Fruit fly (Drosophila melanogaster) whole organism, embryonic: ENCODE data around the gene Tao.

Experiments used
- Aef1 ChIP-seq: fragments of 200-800 bp; sonication (Bioruptor generic); IDR thresholded peaks from 3 replicates; pipeline ENCODE4 v1.3.6; 2022; ENCODE audit warnings: missing biosample characterization, missing genetic modification characterization
- BtbVII ChIP-seq: fragments of 200-800 bp; sonication (Bioruptor generic); optimal IDR thresholded peaks from 3 replicates; lab custom pipeline; 2017; ENCODE audit warnings: missing biosample characterization, mild to moderate bottlenecking, missing genetic modification characterization
- Bteb2 ChIP-seq: fragments of 200-800 bp; sonication (Bioruptor generic); optimal IDR thresholded peaks from 2 replicates; lab custom pipeline; 2016; ENCODE audit warnings: missing biosample characterization, missing genetic modification characterization
- CG10462 ChIP-seq: fragments of 200-800 bp; sonication (Bioruptor generic); optimal IDR thresholded peaks from 2 replicates; lab custom pipeline; 2016; ENCODE audit warnings: missing biosample characterization, missing genetic modification characterization
- CG11093 ChIP-seq: fragments of 200-800 bp; sonication (Bioruptor generic); IDR thresholded peaks from 3 replicates; pipeline ENCODE4 v1.3.6; 2022; ENCODE audit warnings: missing biosample characterization, missing genetic modification characterization
- CG11504 ChIP-seq: fragments of 200-800 bp; sonication (Bioruptor generic); optimal IDR thresholded peaks from 3 replicates; lab custom pipeline; 2019; ENCODE audit warnings: missing biosample characterization, mild to moderate bottlenecking, missing genetic modification characterization, moderate library complexity
- CG12219 ChIP-seq: fragments of 200-800 bp; sonication (Bioruptor generic); optimal IDR thresholded peaks from 3 replicates; lab custom pipeline; 2018; ENCODE audit warnings: missing biosample characterization, mild to moderate bottlenecking, missing genetic modification characterization
- CG12236 ChIP-seq: fragments of 200-800 bp; sonication (Bioruptor generic); optimal IDR thresholded peaks from 2 replicates; lab custom pipeline; 2016; ENCODE audit warnings: missing biosample characterization, missing genetic modification characterization
- CG12744 ChIP-seq: fragments of 200-800 bp; sonication (Bioruptor generic); optimal IDR thresholded peaks from 2 replicates; lab custom pipeline; 2016; ENCODE audit warnings: missing biosample characterization, missing genetic modification characterization
- CG14050 ChIP-seq: fragments of 200-800 bp; sonication (Bioruptor generic); IDR thresholded peaks from 3 replicates; pipeline ENCODE4 v1.3.6; 2022; ENCODE audit warnings: missing biosample characterization, missing genetic modification characterization
- CG14441 ChIP-seq: fragments of 200-800 bp; sonication (Bioruptor generic); IDR thresholded peaks from 2 replicates; pipeline ENCODE4 v1.3.6; 2022; ENCODE audit warnings: missing biosample characterization, missing genetic modification characterization
- CG1603 ChIP-seq: fragments of 200-800 bp; sonication (Bioruptor generic); optimal IDR thresholded peaks from 2 replicates; lab custom pipeline; 2019; ENCODE audit warnings: missing biosample characterization, mild to moderate bottlenecking, missing genetic modification characterization, moderate library complexity
- CG17186 ChIP-seq: fragments of 200-800 bp; sonication (Bioruptor generic); optimal IDR thresholded peaks from 3 replicates; lab custom pipeline; 2017; ENCODE audit warnings: missing biosample characterization, missing genetic modification reagents, missing genetic modification characterization
- CG17328 ChIP-seq: fragments of 200-800 bp; sonication (Bioruptor generic); IDR thresholded peaks from 2 replicates; pipeline ENCODE4 v1.3.6; 2022; ENCODE audit warnings: missing biosample characterization, missing genetic modification characterization
- CG17802 ChIP-seq: fragments of 200-800 bp; sonication (Bioruptor generic); optimal IDR thresholded peaks from 2 replicates; lab custom pipeline; 2018; ENCODE audit warnings: missing biosample characterization, mild to moderate bottlenecking, missing genetic modification characterization, moderate library complexity
- CG2199 ChIP-seq: fragments of 200-800 bp; sonication (Bioruptor generic); IDR thresholded peaks from 3 replicates; pipeline ENCODE4 v1.3.6; 2022; ENCODE audit warnings: missing biosample characterization, missing genetic modification characterization
- CG2712 ChIP-seq: fragments of 200-800 bp; optimal IDR thresholded peaks from 3 replicates; lab custom pipeline; 2019; ENCODE audit warnings: missing biosample characterization, mild to moderate bottlenecking, missing genetic modification characterization, moderate library complexity
- CG3407 ChIP-seq: fragments of 200-800 bp; sonication (Bioruptor generic); optimal IDR thresholded peaks from 2 replicates; lab custom pipeline; 2018; ENCODE audit warnings: missing biosample characterization, mild to moderate bottlenecking, missing genetic modification characterization
- CG42726 ChIP-seq: fragments of 200-800 bp; sonication (Bioruptor generic); IDR thresholded peaks from 2 replicates; pipeline ENCODE4 v1.3.6; 2022; ENCODE audit warnings: missing biosample characterization, missing genetic modification characterization; ENCODE audit not compliant: partially characterized antibody
- CG4820 ChIP-seq: fragments of 200-800 bp; sonication (Bioruptor generic); optimal IDR thresholded peaks from 3 replicates; lab custom pipeline; 2016; ENCODE audit warnings: missing biosample characterization, missing genetic modification characterization
- CG7357 ChIP-seq: fragments of 200-800 bp; sonication (Bioruptor generic); IDR thresholded peaks from 3 replicates; pipeline ENCODE4 v1.3.6; 2022; ENCODE audit warnings: missing biosample characterization, missing genetic modification characterization
- CG7372 ChIP-seq: fragments of 200-800 bp; sonication (Bioruptor generic); IDR thresholded peaks from 2 replicates; pipeline ENCODE4 v1.3.6; 2022; ENCODE audit warnings: missing biosample characterization, missing genetic modification characterization
- CG7556 ChIP-seq: fragments of 200-800 bp; sonication (Bioruptor generic); optimal IDR thresholded peaks from 2 replicates; lab custom pipeline; 2017; ENCODE audit warnings: missing biosample characterization, mild to moderate bottlenecking, missing genetic modification characterization
- CG8281 ChIP-seq: fragments of 200-800 bp; sonication (Bioruptor generic); optimal IDR thresholded peaks from 2 replicates; lab custom pipeline; 2018; ENCODE audit warnings: missing biosample characterization, mild to moderate bottlenecking, missing genetic modification characterization, moderate library complexity
- CG8924 ChIP-seq: fragments of 200-800 bp; optimal IDR thresholded peaks from 3 replicates; lab custom pipeline; 2019; ENCODE audit warnings: missing biosample characterization, mild to moderate bottlenecking, missing genetic modification characterization, moderate library complexity
- CoRest ChIP-seq: fragments of 200-800 bp; sonication (Bioruptor generic); optimal IDR thresholded peaks from 3 replicates; lab custom pipeline; 2018; ENCODE audit warnings: missing biosample characterization, mild to moderate bottlenecking, missing genetic modification characterization, moderate library complexity
- Dad ChIP-seq: fragments of 200-800 bp; sonication (Bioruptor generic); optimal IDR thresholded peaks from 3 replicates; lab custom pipeline; 2016; ENCODE audit warnings: missing biosample characterization, missing genetic modification characterization
- Dbx ChIP-seq: fragments of 200-800 bp; sonication (Bioruptor generic); IDR thresholded peaks from 3 replicates; pipeline ENCODE4 v1.3.6; 2022; ENCODE audit warnings: missing biosample characterization, missing genetic modification characterization
- Dfd ChIP-seq, 2 experiments: fragments of >200 bp; optimal IDR thresholded peaks; 2 replicates each; lab custom pipeline; 2017; ENCODE audit warnings: missing biosample characterization in 2 of 2, missing genetic modification characterization in 2 of 2
- Doc2 ChIP-seq: fragments of 200-800 bp; sonication (Bioruptor generic); IDR thresholded peaks from 2 replicates; pipeline ENCODE4 v1.3.6; 2022; ENCODE audit warnings: missing biosample characterization, missing genetic modification characterization
- Doc3 ChIP-seq: fragments of 200-800 bp; sonication (Bioruptor generic); IDR thresholded peaks from 3 replicates; pipeline ENCODE4 v1.3.6; 2022; ENCODE audit warnings: missing biosample characterization, missing genetic modification characterization; ENCODE audit not compliant: partially characterized antibody
- E2f1 ChIP-seq: fragments of 200-800 bp; sonication (Bioruptor generic); IDR thresholded peaks from 2 replicates; pipeline ENCODE4 v1.3.6; 2022; ENCODE audit warnings: missing biosample characterization, missing genetic modification characterization
- Eip74EF ChIP-seq, 2 experiments: fragments of 200-800 bp in 1 of 2; fragments of >200 bp in 1 of 2; sonication (Bioruptor generic) in 1 of 2; optimal IDR thresholded peaks; 2 replicates each; lab custom pipeline; 2017 to 2019; ENCODE audit warnings: missing biosample characterization in 2 of 2, missing genetic modification characterization in 2 of 2, mild to moderate bottlenecking in 1 of 2, moderate library complexity in 1 of 2
- Elba2 ChIP-seq: fragments of 200-800 bp; sonication (Bioruptor generic); optimal IDR thresholded peaks from 3 replicates; lab custom pipeline; 2016; ENCODE audit warnings: missing biosample characterization, missing genetic modification characterization
- Fer2 ChIP-seq: fragments of 200-800 bp; sonication (Bioruptor generic); optimal IDR thresholded peaks from 2 replicates; lab custom pipeline; 2018; ENCODE audit warnings: missing biosample characterization, mild to moderate bottlenecking, missing genetic modification characterization, moderate library complexity
- NFAT ChIP-seq: fragments of 200-800 bp; sonication (Bioruptor generic); IDR thresholded peaks from 2 replicates; pipeline ENCODE4 v1.3.6; 2022; ENCODE audit warnings: missing biosample characterization, missing genetic modification characterization
- Neu2 ChIP-seq: fragments of 200-800 bp; sonication (Bioruptor generic); optimal IDR thresholded peaks from 3 replicates; lab custom pipeline; 2016; ENCODE audit warnings: missing biosample characterization, missing genetic modification characterization, borderline replicate concordance
- cato ChIP-seq: fragments of 200-800 bp; sonication (Bioruptor generic); optimal IDR thresholded peaks from 2 replicates; lab custom pipeline; 2016; ENCODE audit warnings: missing biosample characterization, missing genetic modification characterization, borderline replicate concordance
- corto ChIP-seq: fragments of 200-800 bp; sonication (Bioruptor generic); optimal IDR thresholded peaks from 2 replicates; lab custom pipeline; 2016; ENCODE audit warnings: missing biosample characterization, mild to moderate bottlenecking, missing genetic modification characterization, moderate library complexity
- croc ChIP-seq: fragments of 200-800 bp; sonication (Bioruptor generic); conservative IDR thresholded peaks from 3 replicates; pipeline ENCODE4 v1.3.6; 2022; ENCODE audit warnings: missing biosample characterization, missing genetic modification characterization
- da ChIP-seq: fragments of 200-800 bp; sonication (Bioruptor generic); optimal IDR thresholded peaks from 2 replicates; lab custom pipeline; 2016; ENCODE audit warnings: missing biosample characterization, missing genetic modification characterization
- gcm ChIP-seq: fragments of 200-800 bp; sonication (Bioruptor generic); optimal IDR thresholded peaks from 2 replicates; lab custom pipeline; 2019; ENCODE audit warnings: missing biosample characterization, mild to moderate bottlenecking, missing genetic modification characterization, moderate library complexity
- kni ChIP-seq: fragments of 200-800 bp; sonication (Bioruptor generic); optimal IDR thresholded peaks from 3 replicates; lab custom pipeline; 2017; ENCODE audit warnings: mild to moderate bottlenecking, missing biosample characterization, missing genetic modification reagents, missing genetic modification characterization
- knrl ChIP-seq: fragments of 200-800 bp; sonication (Bioruptor generic); IDR thresholded peaks from 3 replicates; pipeline ENCODE4 v1.3.6; 2022; ENCODE audit warnings: missing biosample characterization, missing genetic modification characterization; ENCODE audit not compliant: partially characterized antibody
- odd ChIP-seq: fragments of 200-800 bp; sonication (Bioruptor generic); optimal IDR thresholded peaks from 2 replicates; lab custom pipeline; 2017; ENCODE audit warnings: missing biosample characterization, mild to moderate bottlenecking, missing genetic modification characterization
- ranshi ChIP-seq: fragments of 200-800 bp; sonication (Bioruptor generic); IDR thresholded peaks from 2 replicates; pipeline ENCODE4 v1.3.6; 2022; ENCODE audit warnings: missing biosample characterization, missing genetic modification characterization
- run ChIP-seq: fragments of 200-800 bp; sonication (Bioruptor generic); optimal IDR thresholded peaks from 3 replicates; lab custom pipeline; 2018; ENCODE audit warnings: missing biosample characterization, mild to moderate bottlenecking, missing genetic modification characterization
- sens ChIP-seq: fragments of 200-800 bp; sonication (Bioruptor generic); peaks from one replicate; lab custom pipeline; 2016; ENCODE audit warnings: missing biosample characterization, missing genetic modification characterization
- so ChIP-seq: fragments of 200-800 bp; sonication (Bioruptor generic); IDR thresholded peaks from 3 replicates; pipeline ENCODE4 v1.3.6; 2022; ENCODE audit warnings: missing biosample characterization, missing genetic modification characterization
- tin ChIP-seq: fragments of 200-800 bp; sonication (Bioruptor generic); optimal IDR thresholded peaks from 3 replicates; lab custom pipeline; 2016; ENCODE audit warnings: missing biosample characterization, missing genetic modification characterization
- unpg ChIP-seq: fragments of 200-800 bp; sonication (Bioruptor generic); optimal IDR thresholded peaks from 3 replicates; lab custom pipeline; 2018; ENCODE audit warnings: missing biosample characterization, mild to moderate bottlenecking, missing genetic modification characterization, moderate library complexity
- zfh1 ChIP-seq: fragments of 200-800 bp; sonication (Bioruptor generic); IDR thresholded peaks from 3 replicates; pipeline ENCODE4 v1.3.6; 2022; ENCODE audit warnings: missing biosample characterization, missing genetic modification characterization

The Tao gene

dm6 chrX:19613473-19613872 lies 33.9 kb upstream of the Tao start (continued):
- TF ChIP-seq BtbVII (GFP tag; lab: Kevin White, UChicago) (peak; percentile 59), CG8281 (tag; lab: Kevin White, UChicago) (no peak), knrl (no peak), Bteb2 (no peak), CG2199 (no peak), CG10462 (GFP tag; lab: Kevin White, UChicago) (no peak), CG3407 (GFP tag; lab: Kevin White, UChicago) (peak; percentile 49), CG1603 (peak; percentile 81), CG14441 (GFP tag; lab: Robert Waterston, UW) (no peak), croc (GFP tag; lab: Robert Waterston, UW) (no peak), Elba2 (GFP tag; lab: Kevin White, UChicago) (no peak), CG11093 (no peak), Aef1 (GFP tag; lab: Robert Waterston, UW) (no peak), CoRest (tag; lab: Kevin White, UChicago) (peak; percentile 22), Neu2 (GFP tag; lab: Kevin White, UChicago) (no peak), corto (no peak), Dfd (GFP tag; optimal IDR thresholded peaks at IDR 0.05; lab: Kevin White, UChicago) (no peak), odd (peak; percentile 70), CG12236 (GFP tag; lab: Kevin White, UChicago) (peak; percentile 20), CG11504 (tag; lab: Kevin White, UChicago) (no peak), kni (peak; percentile 37), CG7372 (no peak), so (GFP tag; lab: Robert Waterston, UW) (peak; percentile 51; the same call in 1 of the 3 replicates), cato (GFP tag; lab: Kevin White, UChicago) (no peak), sens (GFP tag; lab: Kevin White, UChicago) (peak; percentile 92), run (no peak), Dad (GFP tag; lab: Kevin White, UChicago) (peak; percentile 9), CG7357 (GFP tag; lab: Robert Waterston, UW) (no peak), CG8924 (peak; percentile 8), Eip74EF (GFP tag; optimal IDR thresholded peaks at IDR 0.05; lab: Kevin White, UChicago) (peak in 1 of 2 experiments; percentile 32), CG42726 (GFP tag; lab: Robert Waterston, UW) (no peak), CG7556 (peak; percentile 10), unpg (GFP tag; lab: Kevin White, UChicago) (peak; percentile 60), gcm (GFP tag; lab: Kevin White, UChicago) (peak; percentile 69), CG12744 (no peak), CG14050 (no peak), E2f1 (GFP tag; lab: Robert Waterston, UW) (no peak), ranshi (GFP tag; lab: Robert Waterston, UW) (no peak; the same call in 1 of the 2 replicates), Dbx (GFP tag; lab: Robert Waterston, UW) (no peak), Doc2 (GFP tag; lab: Robert Waterston, UW) (no peak), CG17328 (peak; percentile 58), tin (GFP tag; lab: Kevin White, UChicago) (no peak), da (GFP tag; lab: Kevin White, UChicago) (no peak), CG4820 (GFP tag; lab: Kevin White, UChicago) (no peak), Doc3 (GFP tag; lab: Robert Waterston, UW) (no peak), CG17802 (no peak), zfh1 (GFP tag; lab: Robert Waterston, UW) (no peak), Fer2 (tag; lab: Kevin White, UChicago) (no peak), CG17186 (no peak), CG12219 (GFP tag; lab: Kevin White, UChicago) (no peak), NFAT (GFP tag; lab: Robert Waterston, UW) (no peak), CG2712 (peak; percentile 51)
